Worm (Caenorhabditis elegans) whole organism, L1 larva: Measurements from ENCODE around the gene M02B1.3.
"Not testable (repeated sequence)": the region's sequence is repeated elsewhere in the genome, so short reads cannot be mapped to it uniquely, and the experiment has no call there.

Experiments
- C04F5.9 ChIP-seq: sonication (generic microtip); optimal IDR thresholded peaks from 2 replicates; lab custom pipeline; 2016; ENCODE audit warnings: missing genetic modification characterization, missing compliant biosample characterization
- alr-1 ChIP-seq: fragments of 200-800 bp; sonication (Bioruptor generic); optimal IDR thresholded peaks from 2 replicates; lab custom pipeline; 2018; ENCODE audit warnings: borderline replicate concordance, mild to moderate bottlenecking, missing genetic modification characterization, missing compliant biosample characterization
- fos-1 ChIP-seq: fragments of 150-350 bp; optimal IDR thresholded peaks from 2 replicates; lab custom pipeline; 2014; ENCODE audit warnings: missing biosample characterization, missing genetic modification characterization
- lsy-2 ChIP-seq, 2 experiments: fragments of 150-350 bp; optimal IDR thresholded peaks; 2 replicates each; lab custom pipeline; 2014; ENCODE audit warnings: missing biosample characterization in 2 of 2, missing genetic modification characterization in 2 of 2

ce11 chrIV:12875260-12875659 lies 39.0 kb downstream of the M02B1.3 start, which contains the start of gene ZK896.1:
- TF ChIP-seq fos-1 (tag; lab: Kevin White, UChicago); alr-1; lsy-2 (tag; optimal IDR thresholded peaks at IDR 0.05; lab: Kevin White, UChicago); C04F5.9: not testable (repeated sequence)
